Fruit fly (Drosophila melanogaster) whole organism, embryonic: ENCODE results near the gene CG1024.

Source experiments
- Adf1 ChIP-seq: fragments of 200-800 bp; sonication (Bioruptor generic); IDR thresholded peaks from 2 replicates; pipeline ENCODE4 v1.3.6; 2022; ENCODE audit warnings: missing biosample characterization, missing genetic modification characterization
- CG14050 ChIP-seq: fragments of 200-800 bp; sonication (Bioruptor generic); IDR thresholded peaks from 3 replicates; pipeline ENCODE4 v1.3.6; 2022; ENCODE audit warnings: missing biosample characterization, missing genetic modification characterization
- CrebB ChIP-seq: fragments of 200-800 bp; sonication (Bioruptor generic); optimal IDR thresholded peaks from 3 replicates; lab custom pipeline; 2018; ENCODE audit warnings: missing biosample characterization, mild to moderate bottlenecking, missing genetic modification characterization
- Usf ChIP-seq: fragments of 200-800 bp; sonication (Bioruptor generic); optimal IDR thresholded peaks from 2 replicates; lab custom pipeline; 2017; ENCODE audit warnings: missing genotype, missing biosample characterization, missing genetic modification characterization
- her ChIP-seq: fragments of 200-800 bp; sonication (Bioruptor generic); optimal IDR thresholded peaks from 2 replicates; lab custom pipeline; 2016; ENCODE audit warnings: missing biosample characterization, missing genetic modification characterization
- ind ChIP-seq: fragments of 200-800 bp; sonication (Bioruptor generic); optimal IDR thresholded peaks from 3 replicates; lab custom pipeline; 2016; ENCODE audit warnings: missing biosample characterization, missing genetic modification characterization
- kay ChIP-seq: fragments of 200-800 bp; sonication (Bioruptor generic); optimal IDR thresholded peaks from 2 replicates; lab custom pipeline; 2016; ENCODE audit warnings: missing biosample characterization, missing genetic modification characterization
- nerfin-1 ChIP-seq: fragments of 200-800 bp; sonication (Bioruptor generic); optimal IDR thresholded peaks from 3 replicates; lab custom pipeline; 2019; ENCODE audit warnings: missing biosample characterization, mild to moderate bottlenecking, missing genetic modification characterization, moderate library complexity
- pum ChIP-seq: fragments of 200-800 bp; sonication (Bioruptor generic); optimal IDR thresholded peaks from 2 replicates; lab custom pipeline; 2016; ENCODE audit warnings: missing biosample characterization, missing genetic modification characterization
- salm ChIP-seq: fragments of 200-800 bp; sonication (Bioruptor generic); optimal IDR thresholded peaks from 2 replicates; lab custom pipeline; 2018; ENCODE audit warnings: missing biosample characterization, mild to moderate bottlenecking, missing genetic modification characterization
- sd ChIP-seq: fragments of 200-800 bp; sonication (Bioruptor generic); optimal IDR thresholded peaks from 3 replicates; lab custom pipeline; 2018; ENCODE audit warnings: missing biosample characterization, mild to moderate bottlenecking, missing genetic modification characterization, moderate library complexity
- so ChIP-seq: fragments of 200-800 bp; sonication (Bioruptor generic); IDR thresholded peaks from 3 replicates; pipeline ENCODE4 v1.3.6; 2022; ENCODE audit warnings: missing biosample characterization, missing genetic modification characterization

- TF ChIP-seq pum (GFP tag; lab: Kevin White, UChicago), result peak; percentile 81
- TF ChIP-seq kay, result peak; percentile 78
- TF ChIP-seq nerfin-1 (tag; lab: Kevin White, UChicago), result peak; percentile 87
- TF ChIP-seq so (GFP tag; lab: Robert Waterston, UW), result peak; percentile 74; the same call in 2 of the 3 replicates
- peak; percentile 73 for TF ChIP-seq salm
- TF ChIP-seq Adf1 (GFP tag; lab: Robert Waterston, UW), result peak; percentile 48
- TF ChIP-seq sd (tag; lab: Kevin White, UChicago), result peak; percentile 58
- TF ChIP-seq ind, result peak; percentile 86
- TF ChIP-seq her (GFP tag; lab: Kevin White, UChicago), result peak; percentile 63
- peak; percentile 86 for TF ChIP-seq Usf (GFP tag; lab: Kevin White, UChicago)
- TF ChIP-seq CrebB (tag; lab: Kevin White, UChicago), result peak; percentile 59
- peak; percentile 46; the same call in 1 of the 3 replicates for TF ChIP-seq CG14050 (GFP tag; lab: Robert Waterston, UW)
Measured at dm6 chr3R:6410412-6411225, 30.5 kb upstream of the CG1024 start.
